Worm (Caenorhabditis elegans) whole organism, L2 larva: ENCODE data around the gene C04F5.9.
A peak's percentile ranks its signal among the peaks of the same experiment; 100 is the strongest.

Source experiments
- C34F6.9 ChIP-seq: fragments of 150-350 bp; optimal IDR thresholded peaks from 2 replicates; lab custom pipeline; 2014; ENCODE audit warnings: missing biosample characterization, missing genetic modification characterization
- F13H6.1 ChIP-seq: sonication (generic microtip); optimal IDR thresholded peaks from 2 replicates; lab custom pipeline; 2016; ENCODE audit warnings: missing genetic modification characterization, missing compliant biosample characterization
- Y55F3AM.14 ChIP-seq: fragments of 200-800 bp; sonication (Bioruptor generic); optimal IDR thresholded peaks from 2 replicates; lab custom pipeline; 2018; ENCODE audit warnings: mild to moderate bottlenecking, missing genetic modification characterization, missing compliant biosample characterization
- ZK546.5 ChIP-seq: sonication (generic microtip); optimal IDR thresholded peaks from 2 replicates; lab custom pipeline; 2017; ENCODE audit warnings: missing biosample characterization, missing genetic modification characterization
- alr-1 ChIP-seq: fragments of 150-350 bp; optimal IDR thresholded peaks from 2 replicates; lab custom pipeline; 2014; ENCODE audit warnings: missing biosample characterization, missing genetic modification characterization
- aly-2 ChIP-seq: fragments of 150-350 bp; optimal IDR thresholded peaks from 2 replicates; lab custom pipeline; 2014; ENCODE audit warnings: missing biosample characterization, missing genetic modification characterization
- ama-1 ChIP-seq: fragments of 150-350 bp; optimal IDR thresholded peaks from 2 replicates; lab custom pipeline; 2018; ENCODE audit warnings: inconsistent platforms
- blmp-1 ChIP-seq: sonication (generic microtip); optimal IDR thresholded peaks from 2 replicates; lab custom pipeline; 2017; ENCODE audit warnings: missing genetic modification characterization, mild to moderate bottlenecking, missing compliant biosample characterization, antibody characterized with exemption, moderate library complexity; ENCODE audit not compliant: insufficient read depth
- ceh-16 ChIP-seq: fragments of 150-350 bp; optimal IDR thresholded peaks from 2 replicates; lab custom pipeline; 2014; ENCODE audit warnings: missing biosample characterization, missing genetic modification characterization
- ceh-82 ChIP-seq: fragments of 150-350 bp; optimal IDR thresholded peaks from 2 replicates; lab custom pipeline; 2014; ENCODE audit warnings: missing biosample characterization, missing genetic modification characterization
- crh-2 ChIP-seq: sonication (generic microtip); optimal IDR thresholded peaks from 2 replicates; lab custom pipeline; 2017; ENCODE audit warnings: missing biosample characterization, missing genetic modification characterization
- elt-1 ChIP-seq: fragments of 150-350 bp; optimal IDR thresholded peaks from 2 replicates; lab custom pipeline; 2014; ENCODE audit warnings: missing biosample characterization, missing genetic modification characterization
- fos-1 ChIP-seq: fragments of 150-350 bp; optimal IDR thresholded peaks from 2 replicates; lab custom pipeline; 2014; ENCODE audit warnings: missing biosample characterization, missing genetic modification characterization
- lin-11 ChIP-seq: fragments of 150-350 bp; sonication (generic microtip); optimal IDR thresholded peaks from 2 replicates; lab custom pipeline; 2014; ENCODE audit warnings: missing biosample characterization, missing genetic modification characterization, inconsistent platforms, mixed read lengths
- lin-13 ChIP-seq: fragments of 150-350 bp; optimal IDR thresholded peaks from 2 replicates; lab custom pipeline; 2014; ENCODE audit warnings: missing biosample characterization, missing genetic modification reagents, missing genetic modification characterization
- lsy-2 ChIP-seq, 2 experiments: fragments of 150-350 bp in 1 of 2; sonication (generic microtip) in 1 of 2; optimal IDR thresholded peaks; 2 replicates each; lab custom pipeline; 2014 to 2017; ENCODE audit warnings: missing biosample characterization in 2 of 2, missing genetic modification characterization in 2 of 2
- mdl-1 ChIP-seq, 2 experiments: fragments of 150-350 bp in 1 of 2; sonication (generic microtip) in 1 of 2; optimal IDR thresholded peaks; 2 replicates each; lab custom pipeline; 2017; ENCODE audit warnings: missing biosample characterization in 2 of 2, missing genetic modification characterization in 2 of 2
- nhr-10 ChIP-seq: sonication (generic microtip); optimal IDR thresholded peaks from 2 replicates; lab custom pipeline; 2017; ENCODE audit warnings: missing biosample characterization, missing genetic modification characterization
- nhr-11 ChIP-seq: fragments of 150-350 bp; optimal IDR thresholded peaks from 2 replicates; lab custom pipeline; 2014; ENCODE audit warnings: missing biosample characterization, missing genetic modification characterization
- nhr-12 ChIP-seq: fragments of 150-350 bp; optimal IDR thresholded peaks from 2 replicates; lab custom pipeline; 2014; ENCODE audit warnings: missing biosample characterization, missing genetic modification characterization
- nhr-129 ChIP-seq: fragments of 150-350 bp; optimal IDR thresholded peaks from 2 replicates; lab custom pipeline; 2014; ENCODE audit warnings: missing biosample characterization, missing genetic modification characterization
- nhr-21 ChIP-seq: fragments of 150-350 bp; optimal IDR thresholded peaks from 2 replicates; lab custom pipeline; 2014; ENCODE audit warnings: missing biosample characterization, missing genetic modification characterization
- nhr-23 ChIP-seq: fragments of 150-350 bp; optimal IDR thresholded peaks from 2 replicates; lab custom pipeline; 2014; ENCODE audit warnings: missing biosample characterization, missing genetic modification reagents, missing genetic modification characterization
- nhr-237 ChIP-seq: fragments of 150-350 bp; optimal IDR thresholded peaks from 2 replicates; lab custom pipeline; 2014; ENCODE audit warnings: missing biosample characterization, missing genetic modification characterization
- nhr-25 ChIP-seq: fragments of 150-350 bp; sonication (generic microtip); optimal IDR thresholded peaks from 3 replicates; lab custom pipeline; 2014; ENCODE audit warnings: missing biosample characterization, missing genetic modification characterization
- nhr-6 ChIP-seq: fragments of 150-350 bp; optimal IDR thresholded peaks from 2 replicates; lab custom pipeline; 2014; ENCODE audit warnings: missing biosample characterization, missing genetic modification characterization
- nhr-77 ChIP-seq: fragments of 150-350 bp; optimal IDR thresholded peaks from 2 replicates; lab custom pipeline; 2014; ENCODE audit warnings: missing biosample characterization, missing genetic modification characterization
- peb-1 ChIP-seq: fragments of 150-350 bp; optimal IDR thresholded peaks from 2 replicates; lab custom pipeline; 2014; ENCODE audit warnings: missing biosample characterization, missing genetic modification characterization
- sem-4 ChIP-seq: fragments of 150-350 bp; optimal IDR thresholded peaks from 2 replicates; lab custom pipeline; 2014; ENCODE audit warnings: missing biosample characterization, missing genetic modification reagents, missing genetic modification characterization
- sma-3 ChIP-seq: sonication (generic microtip); optimal IDR thresholded peaks from 2 replicates; lab custom pipeline; 2016; ENCODE audit warnings: missing genetic modification reagents, missing genetic modification characterization, missing compliant biosample characterization
- sma-9 ChIP-seq, 2 experiments: fragments of 150-350 bp in 1 of 2; sonication (generic microtip) in 1 of 2; optimal IDR thresholded peaks; 2 replicates each; lab custom pipeline; 2014 to 2016; ENCODE audit warnings: missing genetic modification characterization in 2 of 2, mild to moderate bottlenecking in 1 of 2, missing biosample characterization in 1 of 2, missing compliant biosample characterization in 1 of 2, missing genetic modification reagents in 1 of 2, moderate library complexity in 1 of 2
- snpc-4 ChIP-seq: fragments of 150-350 bp; optimal IDR thresholded peaks from 2 replicates; lab custom pipeline; 2014; ENCODE audit warnings: missing biosample characterization, missing genetic modification characterization
- unc-55 ChIP-seq: fragments of 150-350 bp; sonication (generic microtip); optimal IDR thresholded peaks from 3 replicates; lab custom pipeline; 2014; ENCODE audit warnings: missing biosample characterization, missing genetic modification reagents, missing genetic modification characterization
- zag-1 ChIP-seq: fragments of 150-350 bp; optimal IDR thresholded peaks from 2 replicates; lab custom pipeline; 2014; ENCODE audit warnings: missing biosample characterization, missing genetic modification characterization
- ztf-1 ChIP-seq: fragments of 200-800 bp; sonication (Bioruptor generic); conservative IDR thresholded peaks from 2 replicates; pipeline ENCODE4 v1.3.6; 2022; ENCODE audit warnings: missing genetic modification characterization, missing compliant biosample characterization
- ztf-4 ChIP-seq: fragments of 150-350 bp; optimal IDR thresholded peaks from 2 replicates; lab custom pipeline; 2014; ENCODE audit warnings: missing biosample characterization, missing genetic modification characterization

C04F5.9 gene

DNA sequence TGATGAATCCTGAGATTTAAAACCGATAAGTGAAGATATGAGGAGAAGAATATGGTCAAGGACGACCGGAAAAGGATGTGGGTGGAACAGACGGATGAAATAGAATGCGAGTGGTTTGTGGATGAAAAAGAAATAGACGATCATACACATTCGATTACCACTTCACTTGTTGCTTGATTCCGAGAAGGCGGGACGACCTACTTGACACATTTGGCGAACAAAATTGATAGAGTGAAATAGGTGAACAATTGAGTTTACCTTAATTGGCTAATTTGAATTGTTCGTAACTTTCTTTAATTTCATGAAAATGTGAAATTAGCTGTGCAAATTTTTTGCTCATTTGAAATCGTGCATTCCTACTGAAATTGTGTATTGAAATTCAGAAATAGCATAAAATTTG lies 46.9 kb downstream of the C04F5.9 start, which contains the start of gene Y58A7A.2:
Gene Y58A7A.2, minus strand, starts transcription at position 101 of the 400 bp plus-strand sequence.
- no peak for TF ChIP-seq nhr-12 (tag; lab: Kevin White, UChicago)

DNA sequence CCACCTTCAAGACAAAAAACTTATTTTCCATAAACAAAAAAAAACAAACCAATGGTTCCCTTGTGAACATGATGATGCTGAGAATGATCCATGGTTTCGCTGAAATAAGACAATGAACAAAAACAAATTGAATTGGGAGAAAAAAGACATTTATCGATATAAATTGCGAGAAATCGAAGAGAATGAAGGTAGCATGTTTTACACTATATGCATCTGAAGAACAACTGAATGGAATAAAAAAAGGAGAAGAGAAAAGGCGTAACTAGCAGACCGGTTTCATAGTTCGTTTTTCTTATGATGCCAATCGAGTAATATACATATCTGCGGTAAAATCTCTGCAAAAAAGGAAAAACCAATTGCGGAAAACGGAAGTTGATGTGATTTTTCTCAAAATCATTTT lies 49.6 kb downstream of the C04F5.9 start, which contains the start of gene Y58A7A.1:
Gene Y58A7A.1, minus strand, starts transcription at position 101 of the 400 bp plus-strand sequence.
- TF ChIP-seq sma-9 (GFP tag; optimal IDR thresholded peaks at IDR 0.05; lab: Kevin White, UChicago) (no peak), sma-9 (tag; optimal IDR thresholded peaks at IDR 0.05; lab: Kevin White, UChicago) (no peak), nhr-129 (tag; lab: Kevin White, UChicago) (no peak), lin-13 (GFP tag; lab: Kevin White, UChicago) (no peak), snpc-4 (tag; lab: Kevin White, UChicago) (no peak), nhr-11 (tag; lab: Kevin White, UChicago) (no peak), nhr-10 (tag; lab: Kevin White, UChicago) (no peak), peb-1 (no peak), ceh-82 (tag; lab: Kevin White, UChicago) (no peak), crh-2 (no peak)

DNA sequence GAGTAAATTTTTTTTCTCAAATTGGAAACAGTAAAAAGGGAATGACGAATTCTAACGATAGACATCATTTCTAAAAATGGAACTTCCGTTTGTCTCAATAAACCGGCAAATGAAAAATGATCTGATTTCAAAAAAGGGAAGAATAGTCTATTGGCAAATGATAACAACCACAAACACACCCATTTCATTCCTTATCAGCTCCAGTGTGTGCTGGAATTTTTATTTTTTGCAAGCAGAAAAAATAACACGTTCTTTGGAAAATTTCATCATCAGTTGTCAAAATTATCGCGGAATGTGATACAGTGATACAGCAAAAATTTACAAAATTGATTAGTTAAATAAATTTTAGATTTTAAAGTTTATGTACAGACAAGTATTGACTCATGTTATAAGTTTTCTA lies 51.6 kb downstream of the C04F5.9 start:
- TF ChIP-seq Y55F3AM.14 (GFP tag; lab: Kevin White, UChicago) (no peak), ztf-1 (GFP tag; lab: Robert Waterston, UW) (no peak), ceh-16 (tag; lab: Kevin White, UChicago) (no peak), fos-1 (tag; lab: Kevin White, UChicago) (peak; percentile 86), lin-13 (GFP tag; lab: Kevin White, UChicago) (no peak), crh-2 (peak; percentile 58)

DNA sequence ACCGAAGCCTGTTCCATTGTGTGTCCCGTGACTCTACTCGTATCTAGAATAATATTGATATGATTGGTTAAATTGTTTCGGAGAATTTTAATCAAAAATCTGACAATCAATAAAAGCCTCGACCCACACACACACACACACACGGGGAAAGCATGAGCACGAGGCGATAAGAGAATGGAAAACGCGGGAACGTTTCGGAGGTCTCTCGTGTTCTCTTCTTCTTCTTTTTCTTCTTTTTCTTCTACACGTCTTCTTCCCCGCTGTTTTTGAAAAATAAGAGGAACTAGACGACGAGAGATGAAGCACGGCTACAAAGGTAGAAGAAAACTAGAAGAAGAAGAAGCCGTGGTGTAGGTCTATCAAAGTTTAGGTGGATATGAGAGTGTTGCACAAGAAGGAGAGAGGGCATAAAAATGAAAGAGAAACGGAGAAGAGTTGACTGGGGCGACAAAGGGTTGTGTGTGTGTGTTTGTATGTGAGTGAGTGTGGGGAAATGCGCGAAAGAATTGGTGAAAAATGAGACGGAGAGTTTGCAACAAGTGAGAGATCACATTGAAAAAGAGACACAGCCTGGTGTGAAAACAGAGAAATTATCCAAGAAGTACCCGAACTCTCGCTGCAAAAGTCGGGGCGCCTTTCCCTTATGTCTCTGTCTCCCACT lies 54.1 kb downstream of the C04F5.9 start, which contains the start of gene mlk-1:
Gene mlk-1, minus strand, starts transcription at position 51 of the 661 bp plus-strand sequence.
- TF ChIP-seq blmp-1 (tag; lab: Kevin White, UChicago) (peak; percentile 77), nhr-21 (tag; lab: Kevin White, UChicago) (peak; percentile 46), lin-13 (GFP tag; lab: Kevin White, UChicago) (peak; percentile 20), F13H6.1 (tag; lab: Kevin White, UChicago) (peak; percentile 86), nhr-237 (tag; lab: Kevin White, UChicago) (no peak), sma-3 (GFP tag; lab: Kevin White, UChicago) (no peak), lsy-2 (tag; optimal IDR thresholded peaks at IDR 0.05; lab: Kevin White, UChicago) (peak; percentile 17 to 71), sma-9 (GFP tag; optimal IDR thresholded peaks at IDR 0.05; lab: Kevin White, UChicago) (peak; percentile 60), sma-9 (tag; optimal IDR thresholded peaks at IDR 0.05; lab: Kevin White, UChicago) (no peak), crh-2 (peak; percentile 44), nhr-23 (no peak), mdl-1 (tag; optimal IDR thresholded peaks at IDR 0.05; lab: Kevin White, UChicago) (peak; percentile 4 to 62), nhr-25 (tag; lab: Kevin White, UChicago) (peak; percentile 70), nhr-11 (tag; lab: Kevin White, UChicago) (no peak), alr-1 (tag; lab: Kevin White, UChicago) (no peak), sem-4 (tag; lab: Kevin White, UChicago) (no peak), elt-1 (tag; lab: Kevin White, UChicago) (no peak), ama-1 (peak; percentile 68), nhr-12 (tag; lab: Kevin White, UChicago) (no peak), fos-1 (tag; lab: Kevin White, UChicago) (peak; percentile 43), snpc-4 (tag; lab: Kevin White, UChicago) (no peak), lin-11 (tag; lab: Kevin White, UChicago) (peak; percentile 6), ceh-16 (tag; lab: Kevin White, UChicago) (no peak), nhr-129 (tag; lab: Kevin White, UChicago) (peak; percentile 86), ZK546.5 (no peak), nhr-77 (tag; lab: Kevin White, UChicago) (no peak), nhr-6 (tag; lab: Kevin White, UChicago) (peak; percentile 81), C34F6.9 (tag; lab: Kevin White, UChicago) (peak; percentile 82), zag-1 (tag; lab: Kevin White, UChicago) (peak; percentile 40), aly-2 (no peak), ztf-4 (tag; lab: Kevin White, UChicago) (no peak), Y55F3AM.14 (GFP tag; lab: Kevin White, UChicago) (peak; percentile 73), unc-55 (GFP tag; lab: Kevin White, UChicago) (peak; percentile 88)
